Fruit fly (Drosophila melanogaster) whole organism, embryonic: ENCODE data around the gene lectin-28C.
A peak's percentile ranks its signal among the peaks of the same experiment; 100 is the strongest.

Source experiments
- B-H2 ChIP-seq: fragments of 200-800 bp; sonication (Bioruptor generic); optimal IDR thresholded peaks from 2 replicates; lab custom pipeline; 2018; ENCODE audit warnings: missing biosample characterization, mild to moderate bottlenecking, missing genetic modification characterization
- CG1024 ChIP-seq: fragments of 200-800 bp; sonication (Bioruptor generic); IDR thresholded peaks from 2 replicates; pipeline ENCODE4 v1.3.6; 2022; ENCODE audit warnings: missing biosample characterization, missing genetic modification characterization
- CG10462 ChIP-seq: fragments of 200-800 bp; sonication (Bioruptor generic); optimal IDR thresholded peaks from 2 replicates; lab custom pipeline; 2016; ENCODE audit warnings: missing biosample characterization, missing genetic modification characterization
- CG10565 ChIP-seq: fragments of 200-800 bp; sonication (Bioruptor generic); optimal IDR thresholded peaks from 3 replicates; lab custom pipeline; 2016; ENCODE audit warnings: missing biosample characterization, mild to moderate bottlenecking, missing genetic modification characterization
- CG12071 ChIP-seq: fragments of 200-800 bp; sonication (Bioruptor generic); optimal IDR thresholded peaks from 3 replicates; lab custom pipeline; 2018; ENCODE audit warnings: missing biosample characterization, mild to moderate bottlenecking, missing genetic modification characterization
- CG13287 ChIP-seq: fragments of 200-800 bp; sonication (Bioruptor generic); IDR thresholded peaks from 2 replicates; pipeline ENCODE4 v1.3.6; 2022; ENCODE audit warnings: missing biosample characterization, missing genetic modification characterization; ENCODE audit not compliant: partially characterized antibody
- CG16779 ChIP-seq: fragments of 200-800 bp; sonication (Bioruptor generic); IDR thresholded peaks from 2 replicates; pipeline ENCODE4 v1.3.6; 2022; ENCODE audit warnings: missing biosample characterization, missing genetic modification characterization
- CG16813 ChIP-seq: fragments of 200-800 bp; sonication (Bioruptor generic); IDR thresholded peaks from 3 replicates; pipeline ENCODE4 v1.3.6; 2022; ENCODE audit warnings: missing biosample characterization, missing genetic modification characterization; ENCODE audit not compliant: partially characterized antibody
- CG17612 ChIP-seq: fragments of 200-800 bp; sonication (Bioruptor generic); IDR thresholded peaks from 2 replicates; pipeline ENCODE4 v1.3.6; 2022; ENCODE audit warnings: missing biosample characterization, missing genetic modification characterization
- CG17802 ChIP-seq: fragments of 200-800 bp; sonication (Bioruptor generic); optimal IDR thresholded peaks from 2 replicates; lab custom pipeline; 2018; ENCODE audit warnings: missing biosample characterization, mild to moderate bottlenecking, missing genetic modification characterization, moderate library complexity
- CG2120 ChIP-seq: fragments of 200-800 bp; sonication (Bioruptor generic); optimal IDR thresholded peaks from 3 replicates; lab custom pipeline; 2016; ENCODE audit warnings: missing biosample characterization, missing genetic modification characterization
- CG33213 ChIP-seq: fragments of 200-800 bp; sonication (Bioruptor generic); optimal IDR thresholded peaks from 3 replicates; lab custom pipeline; 2016; ENCODE audit warnings: missing biosample characterization, missing genetic modification characterization
- CG3995 ChIP-seq: fragments of 200-800 bp; sonication (Bioruptor generic); optimal IDR thresholded peaks from 3 replicates; lab custom pipeline; 2016; ENCODE audit warnings: missing biosample characterization, missing genetic modification characterization
- CG43689 ChIP-seq: fragments of 200-800 bp; sonication (Bioruptor generic); IDR thresholded peaks from 2 replicates; pipeline ENCODE4 v1.3.6; 2022; ENCODE audit warnings: missing biosample characterization, missing genetic modification characterization
- CG4424 ChIP-seq: fragments of 200-800 bp; sonication (Bioruptor generic); optimal IDR thresholded peaks from 3 replicates; lab custom pipeline; 2016; ENCODE audit warnings: missing biosample characterization, missing genetic modification characterization
- CG5953 ChIP-seq: fragments of 200-800 bp; sonication (Bioruptor generic); IDR thresholded peaks from 2 replicates; pipeline ENCODE4 v1.3.6; 2022; ENCODE audit warnings: missing biosample characterization, missing genetic modification characterization
- CG6254 ChIP-seq: fragments of 200-800 bp; sonication (Bioruptor generic); optimal IDR thresholded peaks from 3 replicates; lab custom pipeline; 2017; ENCODE audit warnings: mild to moderate bottlenecking, missing biosample characterization, missing genetic modification reagents, missing genetic modification characterization
- CG7357 ChIP-seq: fragments of 200-800 bp; sonication (Bioruptor generic); IDR thresholded peaks from 3 replicates; pipeline ENCODE4 v1.3.6; 2022; ENCODE audit warnings: missing biosample characterization, missing genetic modification characterization
- CG9932 ChIP-seq: fragments of 200-800 bp; sonication (Bioruptor generic); IDR thresholded peaks from 2 replicates; pipeline ENCODE4 v1.3.6; 2022; ENCODE audit warnings: missing biosample characterization, missing genetic modification characterization
- CTCF ChIP-seq: fragments of 200-800 bp; sonication (Bioruptor generic); optimal IDR thresholded peaks from 2 replicates; lab custom pipeline; 2017; ENCODE audit warnings: missing biosample characterization, mild to moderate bottlenecking, missing genetic modification characterization, moderate library complexity
- D19A ChIP-seq: fragments of 200-800 bp; optimal IDR thresholded peaks from 3 replicates; lab custom pipeline; 2019; ENCODE audit warnings: missing biosample characterization, mild to moderate bottlenecking, missing genetic modification characterization, moderate library complexity
- E2f1 ChIP-seq: fragments of 200-800 bp; sonication (Bioruptor generic); IDR thresholded peaks from 2 replicates; pipeline ENCODE4 v1.3.6; 2022; ENCODE audit warnings: missing biosample characterization, missing genetic modification characterization
- E2f2 ChIP-seq: fragments of 200-800 bp; sonication (Bioruptor generic); IDR thresholded peaks from 2 replicates; pipeline ENCODE4 v1.3.6; 2022; ENCODE audit warnings: missing biosample characterization, missing genetic modification characterization
- GATAe ChIP-seq: fragments of 200-800 bp; sonication (Bioruptor generic); conservative IDR thresholded peaks from 2 replicates; pipeline ENCODE4 v1.3.6; 2022; ENCODE audit warnings: missing biosample characterization, missing genetic modification characterization
- NC2β ChIP-seq: fragments of 200-800 bp; sonication (Bioruptor generic); optimal IDR thresholded peaks from 2 replicates; lab custom pipeline; 2016; ENCODE audit warnings: missing biosample characterization, missing genetic modification characterization
- Optix ChIP-seq: fragments of 200-800 bp; sonication (Bioruptor generic); IDR thresholded peaks from 3 replicates; pipeline ENCODE4 v1.3.6; 2022; ENCODE audit warnings: missing biosample characterization, missing genetic modification characterization
- Scr ChIP-seq: fragments of 200-800 bp; sonication (Bioruptor generic); IDR thresholded peaks from 2 replicates; pipeline ENCODE4 v1.3.6; 2022; ENCODE audit warnings: missing biosample characterization, missing genetic modification characterization; ENCODE audit not compliant: partially characterized antibody
- Sin3A ChIP-seq: fragments of >200 bp; optimal IDR thresholded peaks from 2 replicates; lab custom pipeline; 2018
- Sox100B ChIP-seq: fragments of 200-800 bp; sonication (Bioruptor generic); optimal IDR thresholded peaks from 3 replicates; lab custom pipeline; 2018; ENCODE audit warnings: missing biosample characterization, mild to moderate bottlenecking, missing genetic modification characterization
- Xbp1 ChIP-seq: fragments of 200-800 bp; sonication (Bioruptor generic); optimal IDR thresholded peaks from 3 replicates; lab custom pipeline; 2016; ENCODE audit warnings: missing biosample characterization, mild to moderate bottlenecking, missing genetic modification characterization
- Xrp1 ChIP-seq: fragments of 200-800 bp; sonication (Bioruptor generic); IDR thresholded peaks from 2 replicates; pipeline ENCODE4 v1.3.6; 2022; ENCODE audit warnings: missing biosample characterization, missing genetic modification characterization
- ab ChIP-seq: fragments of 200-800 bp; sonication (Bioruptor generic); optimal IDR thresholded peaks from 2 replicates; lab custom pipeline; 2016; ENCODE audit warnings: missing biosample characterization, missing genetic modification characterization
- abd-A ChIP-seq: fragments of 200-800 bp; sonication (Bioruptor generic); optimal IDR thresholded peaks from 3 replicates; lab custom pipeline; 2019; ENCODE audit warnings: missing biosample characterization, mild to moderate bottlenecking, missing genetic modification characterization, moderate library complexity
- al ChIP-seq: fragments of 200-800 bp; sonication (Bioruptor generic); IDR thresholded peaks from 2 replicates; pipeline ENCODE4 v1.3.6; 2022; ENCODE audit warnings: missing biosample characterization, missing genetic modification characterization
- cad ChIP-seq: fragments of >200 bp; optimal IDR thresholded peaks from 2 replicates; lab custom pipeline; 2017; ENCODE audit warnings: missing biosample characterization, missing genetic modification characterization
- cg ChIP-seq: fragments of 200-800 bp; sonication (Bioruptor generic); optimal IDR thresholded peaks from 3 replicates; lab custom pipeline; 2019; ENCODE audit warnings: missing biosample characterization, mild to moderate bottlenecking, missing genetic modification characterization, moderate library complexity
- dati ChIP-seq: fragments of 200-800 bp; sonication (Bioruptor generic); IDR thresholded peaks from 2 replicates; pipeline ENCODE4 v1.3.6; 2022; ENCODE audit warnings: missing biosample characterization, missing genetic modification characterization
- dimm ChIP-seq: fragments of 200-800 bp; sonication (Bioruptor generic); IDR thresholded peaks from 2 replicates; pipeline ENCODE4 v1.3.6; 2022; ENCODE audit warnings: missing biosample characterization, missing genetic modification characterization
- her ChIP-seq: fragments of 200-800 bp; sonication (Bioruptor generic); optimal IDR thresholded peaks from 2 replicates; lab custom pipeline; 2016; ENCODE audit warnings: missing biosample characterization, missing genetic modification characterization
- ind ChIP-seq: fragments of 200-800 bp; sonication (Bioruptor generic); optimal IDR thresholded peaks from 3 replicates; lab custom pipeline; 2016; ENCODE audit warnings: missing biosample characterization, missing genetic modification characterization
- kah ChIP-seq: fragments of 200-800 bp; sonication (Bioruptor generic); optimal IDR thresholded peaks from 2 replicates; lab custom pipeline; 2018; ENCODE audit warnings: missing biosample characterization, mild to moderate bottlenecking, missing genetic modification characterization
- kni ChIP-seq: fragments of 200-800 bp; sonication (Bioruptor generic); optimal IDR thresholded peaks from 3 replicates; lab custom pipeline; 2017; ENCODE audit warnings: mild to moderate bottlenecking, missing biosample characterization, missing genetic modification reagents, missing genetic modification characterization
- maf-S ChIP-seq: fragments of 200-800 bp; sonication (Bioruptor generic); optimal IDR thresholded peaks from 2 replicates; lab custom pipeline; 2016; ENCODE audit warnings: missing biosample characterization, missing genetic modification characterization
- onecut ChIP-seq: fragments of 200-800 bp; sonication (Bioruptor generic); IDR thresholded peaks from 2 replicates; pipeline ENCODE4 v1.3.6; 2022; ENCODE audit warnings: missing biosample characterization, missing genetic modification characterization
- pros ChIP-seq: fragments of 200-800 bp; sonication (Bioruptor generic); optimal IDR thresholded peaks from 3 replicates; lab custom pipeline; 2019; ENCODE audit warnings: missing biosample characterization, mild to moderate bottlenecking, missing genetic modification characterization, moderate library complexity
- pum ChIP-seq: fragments of 200-800 bp; sonication (Bioruptor generic); optimal IDR thresholded peaks from 2 replicates; lab custom pipeline; 2016; ENCODE audit warnings: missing biosample characterization, missing genetic modification characterization
- pzg ChIP-seq: fragments of 200-800 bp; sonication (Bioruptor generic); optimal IDR thresholded peaks from 3 replicates; lab custom pipeline; 2018; ENCODE audit warnings: missing biosample characterization, mild to moderate bottlenecking, missing genetic modification characterization, moderate library complexity
- row ChIP-seq: fragments of 200-800 bp; sonication (Bioruptor generic); IDR thresholded peaks from 3 replicates; pipeline ENCODE4 v1.3.6; 2022; ENCODE audit warnings: missing biosample characterization, missing genetic modification characterization
- run ChIP-seq: fragments of 200-800 bp; sonication (Bioruptor generic); optimal IDR thresholded peaks from 3 replicates; lab custom pipeline; 2018; ENCODE audit warnings: missing biosample characterization, mild to moderate bottlenecking, missing genetic modification characterization
- salm ChIP-seq: fragments of 200-800 bp; sonication (Bioruptor generic); optimal IDR thresholded peaks from 2 replicates; lab custom pipeline; 2018; ENCODE audit warnings: missing biosample characterization, mild to moderate bottlenecking, missing genetic modification characterization
- stwl ChIP-seq: fragments of 200-800 bp; sonication (Bioruptor generic); optimal IDR thresholded peaks from 3 replicates; lab custom pipeline; 2018; ENCODE audit warnings: missing biosample characterization, mild to moderate bottlenecking, missing genetic modification characterization, moderate library complexity
- ttk ChIP-seq: fragments of 200-800 bp; sonication (Bioruptor generic); IDR thresholded peaks from 2 replicates; pipeline ENCODE4 v2.1.2; 2022; ENCODE audit warnings: missing biosample characterization, missing genetic modification characterization
- twi ChIP-seq: fragments of 200-800 bp; optimal IDR thresholded peaks from 2 replicates; lab custom pipeline; 2019; ENCODE audit warnings: missing biosample characterization, mild to moderate bottlenecking, missing genetic modification characterization, moderate library complexity
- unc-4 ChIP-seq: fragments of 200-800 bp; sonication (Bioruptor generic); IDR thresholded peaks from 2 replicates; pipeline ENCODE4 v1.3.6; 2022; ENCODE audit warnings: missing biosample characterization, missing genetic modification characterization; ENCODE audit not compliant: partially characterized antibody

lectin-28C gene

DNA sequence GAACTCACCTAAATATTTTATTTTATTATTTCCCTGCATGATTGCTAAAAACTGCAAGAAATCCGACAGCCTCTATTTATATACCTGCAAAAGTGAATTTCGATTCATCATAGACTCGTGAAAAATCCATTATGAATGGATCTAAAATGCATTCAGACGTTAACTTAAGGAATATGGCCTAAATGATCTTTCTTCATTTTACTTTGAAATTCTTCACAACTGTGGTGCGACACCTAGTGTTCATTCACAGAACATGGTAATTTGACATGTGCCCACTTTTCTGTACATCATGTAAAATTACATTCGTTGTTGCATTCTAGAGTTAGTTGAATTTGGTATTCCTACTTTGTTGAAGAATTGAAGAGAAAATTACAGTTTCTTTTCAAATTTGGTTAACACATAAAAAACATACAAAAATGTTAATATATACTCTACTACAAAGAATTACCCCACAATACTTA lies 33.8 kb downstream of the lectin-28C start, which contains the start of gene Spn28Db (continued):
- TF ChIP-seq Sox100B (GFP tag; lab: Kevin White, UChicago) (no peak), CG5953 (GFP tag; lab: Robert Waterston, UW) (no peak), cad (GFP tag; lab: Kevin White, UChicago) (no peak), CG33213 (GFP tag; lab: Kevin White, UChicago) (peak; percentile 52), CG43689 (GFP tag; lab: Robert Waterston, UW) (no peak), kni (GFP tag; lab: Kevin White, UChicago) (no peak), dati (GFP tag; lab: Robert Waterston, UW) (no peak), unc-4 (no peak), cg (no peak), CG12071 (GFP tag; lab: Kevin White, UChicago) (no peak), CG13287 (no peak), row (no peak), CG10565 (no peak), CG17612 (GFP tag; lab: Robert Waterston, UW) (no peak), Optix (GFP tag; lab: Robert Waterston, UW) (no peak), dimm (GFP tag; lab: Robert Waterston, UW) (no peak), NC2β (GFP tag; lab: Kevin White, UChicago) (no peak), CTCF (GFP tag; lab: Kevin White, UChicago) (peak; percentile 97), kah (no peak), CG9932 (GFP tag; lab: Robert Waterston, UW) (no peak), pros (GFP tag; lab: Kevin White, UChicago) (no peak), CG4424 (GFP tag; lab: Kevin White, UChicago) (no peak), CG10462 (GFP tag; lab: Kevin White, UChicago) (no peak), ttk (GFP tag; lab: Robert Waterston, UW) (no peak), al (GFP tag; lab: Robert Waterston, UW) (no peak), run (tag; lab: Kevin White, UChicago) (no peak), maf-S (GFP tag; lab: Kevin White, UChicago) (no peak), ind (GFP tag; lab: Kevin White, UChicago) (no peak), her (GFP tag; lab: Kevin White, UChicago) (no peak), CG16813 (GFP tag; lab: Robert Waterston, UW) (peak; percentile 69), onecut (GFP tag; lab: Robert Waterston, UW) (no peak), Xrp1 (GFP tag; lab: Robert Waterston, UW) (no peak), B-H2 (peak; percentile 20), twi (no peak), E2f2 (GFP tag; lab: Robert Waterston, UW) (no peak), salm (tag; lab: Kevin White, UChicago) (no peak), CG2120 (GFP tag; lab: Kevin White, UChicago) (peak; percentile 27), CG1024 (no peak), CG3995 (GFP tag; lab: Kevin White, UChicago) (no peak), GATAe (GFP tag; lab: Robert Waterston, UW) (no peak), Xbp1 (GFP tag; lab: Kevin White, UChicago) (peak; percentile 36), CG6254 (GFP tag; lab: Kevin White, UChicago) (no peak), E2f1 (GFP tag; lab: Robert Waterston, UW) (no peak), abd-A (tag; lab: Kevin White, UChicago) (no peak), D19A (peak; percentile 3), pzg (GFP tag; lab: Kevin White, UChicago) (no peak), CG16779 (GFP tag; lab: Robert Waterston, UW) (no peak), Scr (GFP tag; lab: Robert Waterston, UW) (peak; percentile 29; the same call in 1 of the 2 replicates), CG17802 (tag; lab: Kevin White, UChicago) (no peak), stwl (peak; percentile 93), ab (GFP tag; lab: Kevin White, UChicago) (no peak), CG7357 (GFP tag; lab: Robert Waterston, UW) (no peak), Sin3A (no peak), pum (GFP tag; lab: Kevin White, UChicago) (no peak)
